Fruit fly (Drosophila melanogaster) whole organism, embryonic: ENCODE measurements around the gene Acf.

Experiments
- Asciz ChIP-seq: fragments of 200-800 bp; sonication (Bioruptor generic); optimal IDR thresholded peaks from 2 replicates; lab custom pipeline; 2017; ENCODE audit warnings: missing biosample characterization, mild to moderate bottlenecking, missing genetic modification characterization, missing genetic modification reagents
- Atf3 ChIP-seq: fragments of 200-800 bp; sonication (Bioruptor generic); optimal IDR thresholded peaks from 3 replicates; lab custom pipeline; 2016; ENCODE audit warnings: missing biosample characterization, missing genetic modification characterization
- B-H1 ChIP-seq: fragments of 200-800 bp; sonication (Bioruptor generic); IDR thresholded peaks from 3 replicates; pipeline ENCODE4 v1.3.6; 2022; ENCODE audit warnings: missing biosample characterization, missing genetic modification characterization
- Bteb2 ChIP-seq: fragments of 200-800 bp; sonication (Bioruptor generic); optimal IDR thresholded peaks from 2 replicates; lab custom pipeline; 2016; ENCODE audit warnings: missing biosample characterization, missing genetic modification characterization
- CG10959 ChIP-seq: fragments of 200-800 bp; sonication (Bioruptor generic); IDR thresholded peaks from 2 replicates; pipeline ENCODE4 v1.3.6; 2022; ENCODE audit warnings: missing biosample characterization, missing genetic modification characterization
- CG11456 ChIP-seq: fragments of 200-800 bp; sonication (Bioruptor generic); IDR thresholded peaks from 3 replicates; pipeline ENCODE4 v1.3.6; 2022; ENCODE audit warnings: missing biosample characterization, missing genetic modification characterization
- CG14710 ChIP-seq: fragments of 200-800 bp; sonication (Bioruptor generic); optimal IDR thresholded peaks from 3 replicates; lab custom pipeline; 2019; ENCODE audit warnings: missing biosample characterization, mild to moderate bottlenecking, missing genetic modification characterization, moderate library complexity
- CG14860 ChIP-seq: fragments of 200-800 bp; sonication (Bioruptor generic); IDR thresholded peaks from 3 replicates; pipeline ENCODE4 v1.3.6; 2022; ENCODE audit warnings: missing biosample characterization, missing genetic modification characterization; ENCODE audit not compliant: partially characterized antibody
- CG15514 ChIP-seq: fragments of 200-800 bp; sonication (Bioruptor generic); optimal IDR thresholded peaks from 3 replicates; lab custom pipeline; 2017; ENCODE audit warnings: missing biosample characterization, missing genetic modification characterization, mild to moderate bottlenecking, moderate library complexity, missing genetic modification reagents
- CG16815 ChIP-seq: fragments of 200-800 bp; sonication (Bioruptor generic); optimal IDR thresholded peaks from 3 replicates; lab custom pipeline; 2017; ENCODE audit warnings: missing biosample characterization, mild to moderate bottlenecking, missing genetic modification characterization
- CG17328 ChIP-seq: fragments of 200-800 bp; sonication (Bioruptor generic); IDR thresholded peaks from 2 replicates; pipeline ENCODE4 v1.3.6; 2022; ENCODE audit warnings: missing biosample characterization, missing genetic modification characterization
- CG17359 ChIP-seq: fragments of 200-800 bp; sonication (Bioruptor generic); optimal IDR thresholded peaks from 3 replicates; lab custom pipeline; 2018; ENCODE audit warnings: missing biosample characterization, mild to moderate bottlenecking, missing genetic modification characterization, moderate library complexity
- CG17361 ChIP-seq: fragments of 200-800 bp; sonication (Bioruptor generic); IDR thresholded peaks from 3 replicates; pipeline ENCODE4 v1.3.6; 2022; ENCODE audit warnings: missing biosample characterization, missing genetic modification characterization
- CG2889 ChIP-seq: fragments of 200-800 bp; sonication (Bioruptor generic); IDR thresholded peaks from 3 replicates; pipeline ENCODE4 v1.3.6; 2022; ENCODE audit warnings: missing biosample characterization, missing genetic modification characterization
- CG30020 ChIP-seq: fragments of 200-800 bp; optimal IDR thresholded peaks from 2 replicates; lab custom pipeline; 2019; ENCODE audit warnings: missing biosample characterization, mild to moderate bottlenecking, missing genetic modification characterization, moderate library complexity
- CG30431 ChIP-seq: fragments of 200-800 bp; sonication (Bioruptor generic); optimal IDR thresholded peaks from 2 replicates; lab custom pipeline; 2017; ENCODE audit warnings: missing biosample characterization, missing genetic modification characterization
- CG31388 ChIP-seq: fragments of 200-800 bp; sonication (Bioruptor generic); optimal IDR thresholded peaks from 2 replicates; lab custom pipeline; 2016; ENCODE audit warnings: missing biosample characterization, missing genetic modification characterization
- CG32772 ChIP-seq: fragments of 200-800 bp; sonication (Bioruptor generic); IDR thresholded peaks from 2 replicates; pipeline ENCODE4 v1.3.6; 2022; ENCODE audit warnings: missing biosample characterization, missing genetic modification characterization
- CG3838 ChIP-seq: fragments of 200-800 bp; sonication (Bioruptor generic); optimal IDR thresholded peaks from 3 replicates; lab custom pipeline; 2016; ENCODE audit warnings: missing biosample characterization, missing genetic modification characterization
- CG4328 ChIP-seq: fragments of 200-800 bp; sonication (Bioruptor generic); optimal IDR thresholded peaks from 3 replicates; lab custom pipeline; 2017; ENCODE audit warnings: missing biosample characterization, missing genetic modification reagents, missing genetic modification characterization
- CG6654 ChIP-seq: fragments of 200-800 bp; sonication (Bioruptor generic); optimal IDR thresholded peaks from 2 replicates; lab custom pipeline; 2017; ENCODE audit warnings: missing biosample characterization, mild to moderate bottlenecking, missing genetic modification characterization
- CG6813 ChIP-seq: fragments of 200-800 bp; sonication (Bioruptor generic); optimal IDR thresholded peaks from 2 replicates; lab custom pipeline; 2017; ENCODE audit warnings: missing biosample characterization, missing genetic modification characterization, mild to moderate bottlenecking, moderate library complexity, missing genetic modification reagents
- CG7271 ChIP-seq: fragments of 200-800 bp; sonication (Bioruptor generic); optimal IDR thresholded peaks from 2 replicates; lab custom pipeline; 2018; ENCODE audit warnings: missing biosample characterization, mild to moderate bottlenecking, missing genetic modification characterization, moderate library complexity
- CG7928 ChIP-seq: fragments of 200-800 bp; sonication (Bioruptor generic); optimal IDR thresholded peaks from 2 replicates; lab custom pipeline; 2017; ENCODE audit warnings: missing biosample characterization, mild to moderate bottlenecking, missing genetic modification characterization
- CG8388 ChIP-seq: fragments of 200-800 bp; sonication (Bioruptor generic); optimal IDR thresholded peaks from 2 replicates; lab custom pipeline; 2019; ENCODE audit warnings: missing biosample characterization, mild to moderate bottlenecking, missing genetic modification characterization, moderate library complexity
- CG8765 ChIP-seq: fragments of 200-800 bp; sonication (Bioruptor generic); IDR thresholded peaks from 2 replicates; pipeline ENCODE4 v1.3.6; 2022; ENCODE audit warnings: missing biosample characterization, missing genetic modification characterization
- CG9437 ChIP-seq: fragments of 200-800 bp; sonication (Bioruptor generic); optimal IDR thresholded peaks from 2 replicates; lab custom pipeline; 2018; ENCODE audit warnings: missing biosample characterization, mild to moderate bottlenecking, missing genetic modification characterization
- Dek ChIP-seq: fragments of 200-800 bp; sonication (Bioruptor generic); optimal IDR thresholded peaks from 3 replicates; lab custom pipeline; 2019; ENCODE audit warnings: missing biosample characterization, mild to moderate bottlenecking, missing genetic modification characterization, moderate library complexity
- Ets97D ChIP-seq: fragments of 200-800 bp; sonication (Bioruptor generic); optimal IDR thresholded peaks from 3 replicates; lab custom pipeline; 2016; ENCODE audit warnings: missing biosample characterization, missing genetic modification characterization
- Fer1 ChIP-seq: fragments of 200-800 bp; sonication (Bioruptor generic); optimal IDR thresholded peaks from 2 replicates; lab custom pipeline; 2017; ENCODE audit warnings: missing biosample characterization, mild to moderate bottlenecking, missing genetic modification characterization
- Fer3 ChIP-seq: fragments of 200-800 bp; sonication (Bioruptor generic); optimal IDR thresholded peaks from 2 replicates; lab custom pipeline; 2018; ENCODE audit warnings: missing biosample characterization, mild to moderate bottlenecking, missing genetic modification characterization, moderate library complexity
- H2.0 ChIP-seq: fragments of 200-800 bp; sonication (Bioruptor generic); IDR thresholded peaks from 2 replicates; pipeline ENCODE4 v1.3.6; 2022; ENCODE audit warnings: missing biosample characterization, missing genetic modification characterization
- Hr3 ChIP-seq: fragments of 200-800 bp; sonication (Bioruptor generic); optimal IDR thresholded peaks from 3 replicates; lab custom pipeline; 2016; ENCODE audit warnings: missing biosample characterization, missing genetic modification characterization
- Lhr ChIP-seq: fragments of 200-800 bp; sonication (Bioruptor generic); optimal IDR thresholded peaks from 3 replicates; lab custom pipeline; 2017; ENCODE audit warnings: mild to moderate bottlenecking, missing biosample characterization, missing genetic modification reagents, missing genetic modification characterization
- Lpt ChIP-seq: fragments of >200 bp; optimal IDR thresholded peaks from 2 replicates; lab custom pipeline; 2018; ENCODE audit warnings: missing biosample characterization, missing genetic modification characterization
- Meics ChIP-seq: fragments of 200-800 bp; sonication (Bioruptor generic); optimal IDR thresholded peaks from 2 replicates; lab custom pipeline; 2017; ENCODE audit warnings: missing biosample characterization, mild to moderate bottlenecking, missing genetic modification characterization
- Mrtf ChIP-seq: fragments of 200-800 bp; sonication (Bioruptor generic); IDR thresholded peaks from 3 replicates; pipeline ENCODE4 v1.3.6; 2022; ENCODE audit warnings: missing biosample characterization, missing genetic modification characterization
- NFAT ChIP-seq: fragments of 200-800 bp; sonication (Bioruptor generic); IDR thresholded peaks from 2 replicates; pipeline ENCODE4 v1.3.6; 2022; ENCODE audit warnings: missing biosample characterization, missing genetic modification characterization
- Neu2 ChIP-seq: fragments of 200-800 bp; sonication (Bioruptor generic); optimal IDR thresholded peaks from 3 replicates; lab custom pipeline; 2016; ENCODE audit warnings: missing biosample characterization, missing genetic modification characterization, borderline replicate concordance
- Rfx ChIP-seq: fragments of 200-800 bp; sonication (Bioruptor generic); IDR thresholded peaks from 2 replicates; pipeline ENCODE4 v1.3.6; 2022; ENCODE audit warnings: missing biosample characterization, missing genetic modification characterization
- Usf ChIP-seq: fragments of 200-800 bp; sonication (Bioruptor generic); optimal IDR thresholded peaks from 2 replicates; lab custom pipeline; 2017; ENCODE audit warnings: missing genotype, missing biosample characterization, missing genetic modification characterization
- ac ChIP-seq: fragments of 200-800 bp; sonication (Bioruptor generic); optimal IDR thresholded peaks from 3 replicates; lab custom pipeline; 2017; ENCODE audit warnings: missing biosample characterization, mild to moderate bottlenecking, missing genetic modification characterization
- ap ChIP-seq: fragments of 200-800 bp; sonication (Bioruptor generic); IDR thresholded peaks from 2 replicates; pipeline ENCODE4 v1.3.6; 2022; ENCODE audit warnings: missing biosample characterization, missing genetic modification characterization
- danr ChIP-seq: fragments of 200-800 bp; sonication (Bioruptor generic); IDR thresholded peaks from 2 replicates; pipeline ENCODE4 v1.3.6; 2022; ENCODE audit warnings: missing biosample characterization, missing genetic modification characterization
- fd3F ChIP-seq: fragments of 200-800 bp; sonication (Bioruptor generic); optimal IDR thresholded peaks from 2 replicates; lab custom pipeline; 2018; ENCODE audit warnings: missing biosample characterization, mild to moderate bottlenecking, missing genetic modification characterization, moderate library complexity
- hb ChIP-seq: fragments of 200-800 bp; sonication (Bioruptor generic); IDR thresholded peaks from 3 replicates; pipeline ENCODE4 v1.3.6; 2022; ENCODE audit warnings: missing biosample characterization, missing genetic modification characterization; ENCODE audit not compliant: partially characterized antibody
- ro ChIP-seq: fragments of 200-800 bp; sonication (Bioruptor generic); IDR thresholded peaks from 2 replicates; pipeline ENCODE4 v1.3.6; 2022; ENCODE audit warnings: missing biosample characterization, missing genetic modification characterization
- schlank ChIP-seq: fragments of 200-800 bp; sonication (Bioruptor generic); optimal IDR thresholded peaks from 2 replicates; lab custom pipeline; 2018; ENCODE audit warnings: missing biosample characterization, mild to moderate bottlenecking, missing genetic modification characterization
- slbo ChIP-seq: fragments of 200-800 bp; sonication (Bioruptor generic); IDR thresholded peaks from 2 replicates; pipeline ENCODE4 v1.3.6; 2022; ENCODE audit warnings: missing biosample characterization, missing genetic modification characterization
- wor ChIP-seq: fragments of 200-800 bp; sonication (Bioruptor generic); IDR thresholded peaks from 2 replicates; pipeline ENCODE4 v1.3.6; 2022; ENCODE audit warnings: missing biosample characterization, missing genetic modification characterization

The Acf gene

dm6 chr3R:31793664-31794417, at the start of gene Acf, which contains the start of gene Mccc1 (continued):
- TF ChIP-seq Ets97D (GFP tag; lab: Kevin White, UChicago), result peak; percentile 54
- TF ChIP-seq CG11456 (GFP tag; lab: Robert Waterston, UW), result no peak
- no peak for TF ChIP-seq Lhr (GFP tag; lab: Kevin White, UChicago)
- peak; percentile 21 for TF ChIP-seq Hr3 (GFP tag; lab: Kevin White, UChicago)
- TF ChIP-seq Usf (GFP tag; lab: Kevin White, UChicago), result no peak
- TF ChIP-seq CG8765 (GFP tag; lab: Robert Waterston, UW), result no peak
- no peak for TF ChIP-seq ac (GFP tag; lab: Kevin White, UChicago)
- TF ChIP-seq NFAT (GFP tag; lab: Robert Waterston, UW), result no peak
- no peak for TF ChIP-seq CG6654 (GFP tag; lab: Kevin White, UChicago)
- TF ChIP-seq CG2889 (GFP tag; lab: Robert Waterston, UW), result no peak
- no peak for TF ChIP-seq CG10959 (GFP tag; lab: Robert Waterston, UW)
- TF ChIP-seq Atf3 (GFP tag; lab: Kevin White, UChicago), result no peak
- TF ChIP-seq CG6813 (GFP tag; lab: Kevin White, UChicago), result no peak
- no peak for TF ChIP-seq CG16815 (GFP tag; lab: Kevin White, UChicago)
- TF ChIP-seq ap (GFP tag; lab: Robert Waterston, UW), result no peak
- no peak for TF ChIP-seq hb
- TF ChIP-seq Lpt, result no peak
- TF ChIP-seq CG9437 (GFP tag; lab: Kevin White, UChicago), result no peak
- no peak for TF ChIP-seq CG31388 (GFP tag; lab: Kevin White, UChicago)
- peak; percentile 54 for TF ChIP-seq CG30020 (tag; lab: Kevin White, UChicago)
- peak; percentile 91; the same call in 2 of the 3 replicates for TF ChIP-seq CG17361
- TF ChIP-seq Fer3, result no peak
- TF ChIP-seq CG4328 (GFP tag; lab: Kevin White, UChicago), result no peak
- peak; percentile 41 for TF ChIP-seq Bteb2 (GFP tag; lab: Kevin White, UChicago)
- TF ChIP-seq CG30431 (GFP tag; lab: Kevin White, UChicago), result no peak
- no peak for TF ChIP-seq H2.0
- no peak for TF ChIP-seq Meics
- TF ChIP-seq CG3838, result no peak
- no peak for TF ChIP-seq CG8388 (GFP tag; lab: Kevin White, UChicago)
- TF ChIP-seq slbo (GFP tag; lab: Robert Waterston, UW), result peak; percentile 43
- no peak for TF ChIP-seq CG7928
- no peak for TF ChIP-seq Dek (tag; lab: Kevin White, UChicago)
- no peak for TF ChIP-seq fd3F (GFP tag; lab: Kevin White, UChicago)
- no peak for TF ChIP-seq Fer1 (GFP tag; lab: Kevin White, UChicago)
- TF ChIP-seq CG32772 (GFP tag; lab: Robert Waterston, UW), result no peak
- TF ChIP-seq CG15514 (GFP tag; lab: Kevin White, UChicago), result peak; percentile 89
- TF ChIP-seq CG14710, result peak; percentile 60
- TF ChIP-seq CG14860, result peak; percentile 48; the same call in 1 of the 3 replicates
- no peak for TF ChIP-seq schlank (tag; lab: Kevin White, UChicago)
- TF ChIP-seq CG17328, result 0 out of 2 replicates have a peak, but pooled peaks have one; percentile 13
- peak; percentile 12 for TF ChIP-seq CG7271 (tag; lab: Kevin White, UChicago)
- no peak for TF ChIP-seq Asciz (GFP tag; lab: Kevin White, UChicago)
- no peak for TF ChIP-seq wor (GFP tag; lab: Robert Waterston, UW)
- no peak for TF ChIP-seq Neu2 (GFP tag; lab: Kevin White, UChicago)
- TF ChIP-seq ro, result no peak
- peak; percentile 60 for TF ChIP-seq Rfx (GFP tag; lab: Robert Waterston, UW)
- no peak for TF ChIP-seq B-H1
- TF ChIP-seq Mrtf (GFP tag; lab: Robert Waterston, UW), result no peak
- no peak for TF ChIP-seq CG17359
- TF ChIP-seq danr, result no peak
